Worm (Caenorhabditis elegans) whole organism, late embryonic: ENCODE measurements around the gene clec-121.

Experiments
- K09A11.1 ChIP-seq: sonication (generic microtip); optimal IDR thresholded peaks from 2 replicates; lab custom pipeline; 2017; ENCODE audit warnings: antibody characterized with exemption, mild to moderate bottlenecking, missing genetic modification characterization, missing compliant biosample characterization; ENCODE audit not compliant: insufficient read depth
- ahr-1 ChIP-seq: sonication (generic microtip); optimal IDR thresholded peaks from 2 replicates; lab custom pipeline; 2016; ENCODE audit warnings: missing genetic modification characterization, missing compliant biosample characterization
- ama-1 ChIP-seq: fragments of 150-350 bp; optimal IDR thresholded peaks from 2 replicates; lab custom pipeline; 2014
- ceh-18 ChIP-seq: sonication (generic microtip); optimal IDR thresholded peaks from 2 replicates; lab custom pipeline; 2016; ENCODE audit warnings: missing genetic modification characterization, missing compliant biosample characterization
- ceh-19 ChIP-seq: fragments of 200-800 bp; sonication (Bioruptor generic); optimal IDR thresholded peaks from 2 replicates; lab custom pipeline; 2018; ENCODE audit warnings: mild to moderate bottlenecking, missing genetic modification characterization, missing compliant biosample characterization
- ceh-22 ChIP-seq: sonication (generic microtip); optimal IDR thresholded peaks from 2 replicates; lab custom pipeline; 2017; ENCODE audit warnings: missing biosample characterization, missing genetic modification characterization
- ceh-30 ChIP-seq: fragments of 150-350 bp; optimal IDR thresholded peaks from 2 replicates; lab custom pipeline; 2014; ENCODE audit warnings: missing biosample characterization, missing genetic modification characterization
- ceh-31 ChIP-seq: sonication (generic microtip); optimal IDR thresholded peaks from 2 replicates; lab custom pipeline; 2016; ENCODE audit warnings: missing genetic modification characterization, missing compliant biosample characterization
- ceh-34 ChIP-seq: sonication (generic microtip); optimal IDR thresholded peaks from 2 replicates; lab custom pipeline; 2016; ENCODE audit warnings: mild to moderate bottlenecking, missing genetic modification characterization, missing compliant biosample characterization
- ceh-48 ChIP-seq: sonication (generic microtip); optimal IDR thresholded peaks from 2 replicates; lab custom pipeline; 2016; ENCODE audit warnings: missing genetic modification characterization, inconsistent platforms, missing compliant biosample characterization
- ceh-9 ChIP-seq: sonication (generic microtip); optimal IDR thresholded peaks from 2 replicates; lab custom pipeline; 2016; ENCODE audit warnings: mild to moderate bottlenecking, missing genetic modification characterization, inconsistent platforms, missing compliant biosample characterization
- che-1 ChIP-seq: sonication (generic microtip); optimal IDR thresholded peaks from 2 replicates; lab custom pipeline; 2016; ENCODE audit warnings: mild to moderate bottlenecking, missing genetic modification characterization, missing compliant biosample characterization
- dmd-4 ChIP-seq: sonication (generic microtip); optimal IDR thresholded peaks from 2 replicates; lab custom pipeline; 2016; ENCODE audit warnings: borderline replicate concordance, missing genetic modification characterization, missing compliant biosample characterization
- dve-1 ChIP-seq: sonication (generic microtip); optimal IDR thresholded peaks from 2 replicates; lab custom pipeline; 2017; ENCODE audit warnings: antibody characterized with exemption, mild to moderate bottlenecking, missing genetic modification characterization, missing compliant biosample characterization
- elt-2 ChIP-seq: sonication (generic microtip); optimal IDR thresholded peaks from 2 replicates; lab custom pipeline; 2016; ENCODE audit warnings: missing genetic modification reagents, missing genetic modification characterization, missing compliant biosample characterization
- fax-1 ChIP-seq: sonication (generic microtip); optimal IDR thresholded peaks from 2 replicates; lab custom pipeline; 2016; ENCODE audit warnings: missing genotype, missing genetic modification characterization, missing compliant biosample characterization
- fkh-10 ChIP-seq: fragments of 150-350 bp; optimal IDR thresholded peaks from 2 replicates; lab custom pipeline; 2014; ENCODE audit warnings: missing biosample characterization, missing genetic modification reagents, missing genetic modification characterization
- gmeb-2 ChIP-seq: sonication (generic microtip); optimal IDR thresholded peaks from 2 replicates; lab custom pipeline; 2016; ENCODE audit warnings: missing genetic modification characterization, inconsistent platforms, missing compliant biosample characterization
- hlh-13 ChIP-seq: fragments of 200-800 bp; sonication (Bioruptor generic); optimal IDR thresholded peaks from 2 replicates; lab custom pipeline; 2018; ENCODE audit warnings: mild to moderate bottlenecking, missing genetic modification characterization, missing compliant biosample characterization
- hlh-15 ChIP-seq: sonication (generic microtip); optimal IDR thresholded peaks from 2 replicates; lab custom pipeline; 2016; ENCODE audit warnings: missing genetic modification characterization, missing compliant biosample characterization
- hlh-6 ChIP-seq: sonication (generic microtip); optimal IDR thresholded peaks from 2 replicates; lab custom pipeline; 2016; ENCODE audit warnings: missing genotype, missing genetic modification characterization, missing compliant biosample characterization
- nfya-1 ChIP-seq: sonication (generic microtip); optimal IDR thresholded peaks from 2 replicates; lab custom pipeline; 2017; ENCODE audit warnings: missing genetic modification characterization, mild to moderate bottlenecking, missing compliant biosample characterization, antibody characterized with exemption, moderate library complexity
- nhr-232 ChIP-seq: sonication (generic microtip); optimal IDR thresholded peaks from 2 replicates; lab custom pipeline; 2016; ENCODE audit warnings: missing genetic modification characterization, missing compliant biosample characterization
- npax-4 ChIP-seq: sonication (generic microtip); optimal IDR thresholded peaks from 2 replicates; lab custom pipeline; 2016; ENCODE audit warnings: missing genetic modification characterization, missing compliant biosample characterization
- pat-9 ChIP-seq: fragments of 200-800 bp; sonication (Bioruptor generic); optimal IDR thresholded peaks from 2 replicates; lab custom pipeline; 2018; ENCODE audit warnings: mild to moderate bottlenecking, missing genetic modification characterization, moderate library complexity, missing compliant biosample characterization
- pha-4 ChIP-seq: fragments of 150-350 bp; optimal IDR thresholded peaks from 2 replicates; lab custom pipeline; 2018; ENCODE audit warnings: missing biosample characterization, missing genetic modification reagents, missing genetic modification characterization
- ref-2 ChIP-seq: sonication (generic microtip); optimal IDR thresholded peaks from 2 replicates; lab custom pipeline; 2016; ENCODE audit warnings: missing genetic modification characterization, missing compliant biosample characterization
- sox-2 ChIP-seq: fragments of 200-800 bp; sonication (Bioruptor generic); IDR thresholded peaks from 2 replicates; pipeline ENCODE4 v1.3.6; 2022; ENCODE audit warnings: missing genetic modification reagents, missing genetic modification characterization, missing compliant biosample characterization
- syd-9 ChIP-seq: sonication (generic microtip); optimal IDR thresholded peaks from 2 replicates; lab custom pipeline; 2016; ENCODE audit warnings: mild to moderate bottlenecking, missing genetic modification characterization, moderate library complexity, missing compliant biosample characterization
- tbx-2 ChIP-seq: sonication (generic microtip); optimal IDR thresholded peaks from 2 replicates; lab custom pipeline; 2016; ENCODE audit warnings: missing genetic modification characterization, missing compliant biosample characterization
- unc-3 ChIP-seq, 2 experiments: fragments of 200-800 bp in 1 of 2; sonication (Bioruptor generic) in 1 of 2; sonication (generic microtip) in 1 of 2; conservative IDR thresholded peaks in 1 of 2; optimal IDR thresholded peaks in 1 of 2; 2 replicates each; pipeline versions ENCODE4 v1.3.6 to Lab custom; 2016 to 2022; ENCODE audit warnings: missing compliant biosample characterization in 2 of 2, missing genetic modification characterization in 2 of 2, missing genetic modification reagents in 1 of 2
- zip-5 ChIP-seq: sonication (generic microtip); optimal IDR thresholded peaks from 2 replicates; lab custom pipeline; 2016; ENCODE audit warnings: missing genetic modification characterization, missing compliant biosample characterization

Gene clec-121

DNA sequence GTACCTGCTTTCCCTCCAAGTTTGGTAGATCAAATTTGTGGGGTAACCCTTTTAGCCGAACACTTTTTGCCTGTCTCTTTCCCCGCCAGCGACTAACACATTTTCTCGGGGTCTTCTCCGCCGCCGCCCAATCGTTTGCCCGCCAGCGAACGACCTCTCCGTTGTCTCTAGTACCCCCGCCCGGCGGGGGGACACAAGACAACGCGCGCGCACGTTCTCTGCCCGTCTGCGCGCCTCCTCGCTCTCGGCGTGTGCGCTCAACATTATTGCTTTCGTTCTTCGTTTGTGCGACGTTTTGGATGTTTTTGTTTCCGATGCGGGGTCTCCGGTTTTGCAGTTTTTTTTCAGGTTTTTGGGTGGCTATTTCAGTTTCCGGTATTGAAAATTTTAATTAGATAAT is 46.6 kb upstream of the clec-121 start (continued):
- TF ChIP-seq hlh-6 (tag; lab: Kevin White, UChicago), result no peak
- no peak for TF ChIP-seq dmd-4
- TF ChIP-seq fax-1 (tag; lab: Kevin White, UChicago), result no peak
- TF ChIP-seq ceh-18 (tag; lab: Kevin White, UChicago), result peak; percentile 16
- peak; percentile 60 for TF ChIP-seq tbx-2 (tag; lab: Kevin White, UChicago)
- no peak for TF ChIP-seq gmeb-2 (tag; lab: Kevin White, UChicago)
- TF ChIP-seq zip-5, result no peak
- TF ChIP-seq ceh-31 (tag; lab: Kevin White, UChicago), result peak; percentile 53
- TF ChIP-seq pha-4 (tag; lab: Kevin White, UChicago), result no peak
- TF ChIP-seq ceh-22 (tag; lab: Kevin White, UChicago), result no peak
- TF ChIP-seq npax-4 (tag; lab: Kevin White, UChicago), result no peak
- TF ChIP-seq ref-2 (tag; lab: Kevin White, UChicago), result peak; percentile 53
- TF ChIP-seq dve-1 (tag; lab: Kevin White, UChicago), result no peak
- TF ChIP-seq unc-3 (GFP tag; conservative IDR thresholded peaks at IDR 0.05; lab: Robert Waterston, UW), result no peak
- TF ChIP-seq unc-3 (tag; optimal IDR thresholded peaks at IDR 0.05; lab: Kevin White, UChicago), result no peak
- TF ChIP-seq ceh-30 (tag; lab: Kevin White, UChicago), result no peak
- TF ChIP-seq, all 69 proteins: peak for 16

DNA sequence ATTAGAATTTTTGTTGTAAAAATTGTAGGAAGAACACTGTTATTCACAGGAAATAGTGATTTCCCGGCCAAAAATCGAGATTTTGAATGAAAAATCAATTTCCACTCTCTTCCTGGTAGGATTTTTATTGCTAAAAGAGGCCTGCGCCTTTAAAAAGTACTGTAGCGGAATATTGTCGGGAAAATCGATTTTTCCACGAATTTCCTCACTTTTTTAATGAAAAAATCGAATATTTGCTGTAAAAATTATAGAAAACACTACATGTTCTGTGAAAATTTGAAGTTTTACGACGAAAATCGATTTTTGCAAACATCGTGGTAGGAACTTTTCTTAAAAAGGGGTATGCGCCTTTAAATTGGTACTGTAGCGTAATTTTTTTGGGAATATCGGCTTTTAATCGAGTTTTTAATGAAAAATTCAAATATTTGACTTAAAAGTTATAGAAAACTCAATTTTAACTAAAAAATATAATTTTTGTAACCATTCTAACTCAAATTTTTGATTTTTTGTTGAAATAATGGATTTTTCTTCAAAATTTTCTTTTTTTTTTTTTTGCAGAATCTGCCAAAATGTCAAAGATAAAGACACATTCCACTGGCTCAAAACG is 45.7 kb upstream of the clec-121 start, which contains the start of gene lin-8:
TSS of gene lin-8 (plus strand) at position 557 of the 607 bp plus-strand sequence.
- TF ChIP-seq unc-3 (GFP tag; conservative IDR thresholded peaks at IDR 0.05; lab: Robert Waterston, UW), result no peak
- TF ChIP-seq unc-3 (tag; optimal IDR thresholded peaks at IDR 0.05; lab: Kevin White, UChicago), result no peak
- no peak for TF ChIP-seq ceh-48
- no peak for TF ChIP-seq syd-9
- no peak for TF ChIP-seq che-1 (tag; lab: Kevin White, UChicago)

DNA sequence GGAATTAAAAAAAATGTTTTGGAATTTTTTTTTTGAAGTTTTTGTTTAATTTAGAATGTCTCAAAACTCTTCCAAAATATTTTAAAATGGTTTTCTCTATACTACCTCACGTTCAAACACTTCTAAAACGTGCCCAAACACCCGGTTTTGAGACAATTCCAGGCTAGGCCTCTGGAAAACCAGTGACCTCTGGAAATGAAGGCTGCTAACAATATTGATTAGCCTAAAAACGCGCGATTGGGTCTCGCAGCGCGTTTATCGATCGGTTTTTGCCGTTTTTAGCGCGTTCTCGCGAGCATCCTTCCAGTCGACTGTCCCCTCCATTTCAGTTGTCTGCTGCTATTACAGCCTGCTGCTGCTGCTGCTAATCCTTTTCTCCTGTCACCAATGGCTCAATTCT is 41.3 kb upstream of the clec-121 start, which contains the start of gene Y25C1A.6:
TSS of gene Y25C1A.6 (plus strand) at position 301 of the 400 bp plus-strand sequence.
- TF ChIP-seq nfya-1 (tag; lab: Kevin White, UChicago), result no peak
- no peak for TF ChIP-seq ceh-19 (GFP tag; lab: Kevin White, UChicago)
- no peak for TF ChIP-seq fkh-10 (GFP tag; lab: Kevin White, UChicago)
- TF ChIP-seq ama-1 (lab: Kevin White, UChicago), result no peak
- TF ChIP-seq hlh-6 (tag; lab: Kevin White, UChicago), result no peak
- TF ChIP-seq pha-4 (tag; lab: Kevin White, UChicago), result no peak

DNA sequence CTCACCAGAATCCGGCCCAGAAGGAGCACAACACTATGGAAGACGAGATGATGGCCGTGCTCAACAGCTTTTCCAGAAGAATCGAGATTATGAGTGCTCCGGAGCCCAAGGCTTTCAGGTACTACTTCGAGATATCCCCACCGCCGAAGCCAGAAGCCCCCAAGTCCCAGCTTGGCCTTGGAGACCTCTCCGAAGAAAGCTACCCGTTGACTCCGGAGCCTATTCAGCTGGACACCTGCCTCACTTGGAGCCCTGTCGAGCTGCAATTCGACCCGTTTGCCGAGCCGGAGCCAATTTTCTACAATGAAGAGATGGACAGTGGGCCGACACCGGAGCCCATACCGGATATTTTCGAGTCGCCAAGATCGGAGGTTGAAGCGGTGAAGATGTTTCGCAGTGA is 40.5 kb upstream of the clec-121 start:
- TF ChIP-seq nfya-1 (tag; lab: Kevin White, UChicago) (no peak), ahr-1 (no peak), hlh-15 (tag; lab: Kevin White, UChicago) (no peak), K09A11.1 (no peak), pat-9 (no peak), hlh-13 (GFP tag; lab: Kevin White, UChicago) (no peak)

DNA sequence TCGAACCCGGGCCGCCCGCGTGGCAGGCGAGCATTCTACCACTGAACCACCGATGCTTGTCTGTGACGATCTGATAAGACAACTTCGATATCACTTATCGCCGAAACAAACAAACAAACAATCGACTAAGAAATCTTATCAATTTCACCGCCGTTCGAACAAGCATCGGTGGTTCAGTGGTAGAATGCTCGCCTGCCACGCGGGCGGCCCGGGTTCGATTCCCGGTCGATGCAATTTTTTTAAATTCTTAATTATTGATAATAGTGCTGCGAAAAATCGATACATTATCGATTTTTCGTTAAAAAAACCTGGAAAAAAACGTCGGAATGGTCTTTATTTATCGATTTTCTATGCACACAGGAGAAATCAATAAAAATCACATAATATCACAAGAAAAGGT is 39.9 kb upstream of the clec-121 start:
- TF ChIP-seq nfya-1 (tag; lab: Kevin White, UChicago) (no peak), elt-2 (peak; percentile 4), ceh-34 (no peak), syd-9 (no peak), sox-2 (GFP tag; lab: Robert Waterston, UW) (no peak), ceh-9 (tag; lab: Kevin White, UChicago) (no peak), nhr-232 (tag; lab: Kevin White, UChicago) (no peak)
